Worm (Caenorhabditis elegans): Measurements from ENCODE around the gene prdx-2.
A peak's percentile ranks its signal among the peaks of the same experiment; 100 is the strongest.

Gene prdx-2

ce11 chrII:5389831-5390323, 11.9 kb downstream of the prdx-2 start, which contains the start of gene ndx-6 (continued):
- no peak for TF ChIP-seq egl-27 (tag; optimal IDR thresholded peaks at IDR 0.05)
- TF ChIP-seq aha-1 (tag): peak; percentile 42
- no peak for TF ChIP-seq fos-1 (tag; optimal IDR thresholded peaks at IDR 0.05)
- no peak for TF ChIP-seq ceh-44 (GFP tag; IDR thresholded peaks at IDR 0.05)
- TF ChIP-seq dmd-8 (GFP tag; IDR thresholded peaks at IDR 0.05): no peak

- TF ChIP-seq fkh-10 (GFP tag; optimal IDR thresholded peaks at IDR 0.05) (no peak), F37D6.2 (tag; optimal IDR thresholded peaks at IDR 0.05) (no peak), php-3 (GFP tag; IDR thresholded peaks at IDR 0.05) (no peak), lin-29 (GFP tag; IDR thresholded peaks at IDR 0.05) (no peak), dpl-1 (GFP tag; optimal IDR thresholded peaks at IDR 0.05) (peak; percentile 55)
Observed at ce11 chrII:5391447-5391846, 13.5 kb downstream of the prdx-2 start.

- TF ChIP-seq aha-1 (tag) (peak; percentile 11), Y48G9A.11 (GFP tag; IDR thresholded peaks at IDR 0.05) (no peak)
Observed at ce11 chrII:5393090-5393489, 15.1 kb downstream of the prdx-2 start, which contains the start of gene brap-2. Gene brap-2 (minus strand): TSS chrII:5393190.

- TF ChIP-seq nhr-76 (tag; optimal IDR thresholded peaks at IDR 0.05) (no peak), mxl-2 (GFP tag; conservative IDR thresholded peaks at IDR 0.05) (no peak), cey-2 (tag; optimal IDR thresholded peaks at IDR 0.05; ENCODE audit: borderline replicate concordance, insufficient read depth) (no peak), lin-38 (GFP tag; IDR thresholded peaks at IDR 0.05) (0 out of 2 replicates have a peak, but pooled peaks have one; percentile 17), tag-97 (GFP tag; IDR thresholded peaks at IDR 0.05) (no peak), Y105C5A.15 (GFP tag; IDR thresholded peaks at IDR 0.05) (no peak), saeg-2 (GFP tag; IDR thresholded peaks at IDR 0.05) (no peak)
Observed at ce11 chrII:5395594-5395993, 17.6 kb downstream of the prdx-2 start, which contains the start of gene pink-1. Gene pink-1 (minus strand): TSS chrII:5395694.

- TF ChIP-seq hlh-11 (tag; optimal IDR thresholded peaks at IDR 0.05) (peak; percentile 11), nhr-28 (tag; optimal IDR thresholded peaks at IDR 0.05) (peak; percentile 2), dmd-8 (GFP tag; IDR thresholded peaks at IDR 0.05) (no peak), daf-16 (GFP tag; optimal IDR thresholded peaks at IDR 0.05) (no peak), daf-16 (tag; optimal IDR thresholded peaks at IDR 0.05) (peak; percentile 61), zip-11 (GFP tag; IDR thresholded peaks at IDR 0.05) (no peak)
Observed at ce11 chrII:5398779-5399178, 20.8 kb downstream of the prdx-2 start, which contains the start of gene fbxl-3. Gene fbxl-3 (minus strand): TSS chrII:5398902.

ce11 chrII:5399201-5399600, 21.2 kb downstream of the prdx-2 start, which contains the start of gene mog-5:
Gene mog-5 (plus strand): TSS chrII:5399538.
- TF ChIP-seq daf-16 (GFP tag; optimal IDR thresholded peaks at IDR 0.05) (no peak), daf-16 (tag; optimal IDR thresholded peaks at IDR 0.05) (no peak), T26A8.4 (GFP tag; IDR thresholded peaks at IDR 0.05) (no peak), pha-4 (GFP tag; IDR thresholded peaks at IDR 0.05) (no peak), pha-4 (tag; optimal IDR thresholded peaks at IDR 0.05) (peak; percentile 25), hlh-30 (tag; optimal IDR thresholded peaks at IDR 0.05; ENCODE audit: insufficient read depth) (peak; percentile 23), lin-13 (GFP tag; optimal IDR thresholded peaks at IDR 0.05) (no peak), mes-2 (tag; optimal IDR thresholded peaks at IDR 0.05; ENCODE audit: poor library complexity, severe bottlenecking) (peak; percentile 77), tag-97 (GFP tag; IDR thresholded peaks at IDR 0.05) (no peak), sdz-12 (GFP tag; optimal IDR thresholded peaks at IDR 0.05) (no peak), dpl-1 (GFP tag; optimal IDR thresholded peaks at IDR 0.05) (peak; percentile 26), hmg-1.1 (GFP tag; IDR thresholded peaks at IDR 0.05) (no peak), ztf-7 (tag; optimal IDR thresholded peaks at IDR 0.05) (no peak), mxl-3 (GFP tag; optimal IDR thresholded peaks at IDR 0.05) (no peak), lin-38 (GFP tag; IDR thresholded peaks at IDR 0.05) (peak; percentile 40; the same call in 1 of the 2 replicates), nhr-41 (GFP tag; IDR thresholded peaks at IDR 0.05) (no peak), ces-1 (GFP tag; optimal IDR thresholded peaks at IDR 0.05) (no peak), zag-1 (tag; optimal IDR thresholded peaks at IDR 0.05) (no peak), spr-1 (tag; optimal IDR thresholded peaks at IDR 0.05) (no peak)

Measured in whole organism, L4 larva.